Fruit fly (Drosophila melanogaster) whole organism, embryonic: ENCODE data around the gene CG14183.

ENCODE experiments used
- Bgb ChIP-seq: fragments of 200-800 bp; sonication (Bioruptor generic); IDR thresholded peaks from 2 replicates; pipeline ENCODE4 v1.3.6; 2022; ENCODE audit warnings: missing biosample characterization, missing genetic modification characterization; ENCODE audit not compliant: partially characterized antibody
- CG10979 ChIP-seq: fragments of 200-800 bp; sonication (Bioruptor generic); optimal IDR thresholded peaks from 2 replicates; lab custom pipeline; 2018; ENCODE audit warnings: missing biosample characterization, mild to moderate bottlenecking, missing genetic modification characterization, moderate library complexity
- CG11247 ChIP-seq: fragments of 200-800 bp; sonication (Bioruptor generic); IDR thresholded peaks from 2 replicates; pipeline ENCODE4 v1.3.6; 2022; ENCODE audit warnings: missing biosample characterization, missing genetic modification characterization
- CG11560 ChIP-seq: fragments of 200-800 bp; sonication (Bioruptor generic); IDR thresholded peaks from 3 replicates; pipeline ENCODE4 v1.3.6; 2022; ENCODE audit warnings: missing biosample characterization, missing genetic modification characterization
- CG12071 ChIP-seq: fragments of 200-800 bp; sonication (Bioruptor generic); optimal IDR thresholded peaks from 3 replicates; lab custom pipeline; 2018; ENCODE audit warnings: missing biosample characterization, mild to moderate bottlenecking, missing genetic modification characterization
- CG12155 ChIP-seq: fragments of 200-800 bp; sonication (Bioruptor generic); optimal IDR thresholded peaks from 3 replicates; lab custom pipeline; 2016; ENCODE audit warnings: missing biosample characterization, missing genetic modification characterization
- CG12236 ChIP-seq: fragments of 200-800 bp; sonication (Bioruptor generic); optimal IDR thresholded peaks from 2 replicates; lab custom pipeline; 2016; ENCODE audit warnings: missing biosample characterization, missing genetic modification characterization
- CG13123 ChIP-seq: fragments of 200-800 bp; sonication (Bioruptor generic); optimal IDR thresholded peaks from 2 replicates; lab custom pipeline; 2016; ENCODE audit warnings: missing biosample characterization, missing genetic modification characterization
- CG17328 ChIP-seq: fragments of 200-800 bp; sonication (Bioruptor generic); IDR thresholded peaks from 2 replicates; pipeline ENCODE4 v1.3.6; 2022; ENCODE audit warnings: missing biosample characterization, missing genetic modification characterization
- CG17829 ChIP-seq: fragments of 200-800 bp; optimal IDR thresholded peaks from 2 replicates; lab custom pipeline; 2019; ENCODE audit warnings: missing biosample characterization, mild to moderate bottlenecking, missing genetic modification characterization, moderate library complexity
- CG2199 ChIP-seq: fragments of 200-800 bp; sonication (Bioruptor generic); IDR thresholded peaks from 3 replicates; pipeline ENCODE4 v1.3.6; 2022; ENCODE audit warnings: missing biosample characterization, missing genetic modification characterization
- CG2202 ChIP-seq: fragments of 200-800 bp; sonication (Bioruptor generic); optimal IDR thresholded peaks from 2 replicates; lab custom pipeline; 2018; ENCODE audit warnings: missing biosample characterization, mild to moderate bottlenecking, missing genetic modification characterization
- CG3065 ChIP-seq: fragments of 200-800 bp; sonication (Bioruptor generic); optimal IDR thresholded peaks from 2 replicates; lab custom pipeline; 2016; ENCODE audit warnings: missing biosample characterization, missing genetic modification characterization
- CG4424 ChIP-seq: fragments of 200-800 bp; sonication (Bioruptor generic); optimal IDR thresholded peaks from 3 replicates; lab custom pipeline; 2016; ENCODE audit warnings: missing biosample characterization, missing genetic modification characterization
- CG4854 ChIP-seq: fragments of 200-800 bp; sonication (Bioruptor generic); optimal IDR thresholded peaks from 2 replicates; lab custom pipeline; 2016; ENCODE audit warnings: missing biosample characterization, missing genetic modification characterization, inconsistent platforms
- D19A ChIP-seq: fragments of 200-800 bp; optimal IDR thresholded peaks from 3 replicates; lab custom pipeline; 2019; ENCODE audit warnings: missing biosample characterization, mild to moderate bottlenecking, missing genetic modification characterization, moderate library complexity
- Dip2 ChIP-seq: fragments of 200-800 bp; sonication (Bioruptor generic); IDR thresholded peaks from 2 replicates; pipeline ENCODE4 v1.3.6; 2022; ENCODE audit warnings: missing biosample characterization, missing genetic modification characterization
- Dref ChIP-seq: fragments of 200-800 bp; sonication (Bioruptor generic); IDR thresholded peaks from 2 replicates; pipeline ENCODE4 v1.3.6; 2022; ENCODE audit warnings: missing biosample characterization, missing genetic modification characterization
- GATAe ChIP-seq: fragments of 200-800 bp; sonication (Bioruptor generic); conservative IDR thresholded peaks from 2 replicates; pipeline ENCODE4 v1.3.6; 2022; ENCODE audit warnings: missing biosample characterization, missing genetic modification characterization
- H15 ChIP-seq: fragments of 200-800 bp; sonication (Bioruptor generic); IDR thresholded peaks from 3 replicates; pipeline ENCODE4 v1.3.6; 2022; ENCODE audit warnings: missing biosample characterization, missing genetic modification characterization
- HHEX ChIP-seq: fragments of 200-800 bp; sonication (Bioruptor generic); optimal IDR thresholded peaks from 3 replicates; lab custom pipeline; 2017; ENCODE audit warnings: missing biosample characterization, mild to moderate bottlenecking, missing genetic modification characterization, missing genetic modification reagents
- HmgD ChIP-seq: fragments of 200-800 bp; sonication (Bioruptor generic); optimal IDR thresholded peaks from 3 replicates; lab custom pipeline; 2016; ENCODE audit warnings: missing biosample characterization, missing genetic modification characterization
- HmgZ ChIP-seq: fragments of 200-800 bp; sonication (Bioruptor generic); optimal IDR thresholded peaks from 2 replicates; lab custom pipeline; 2018; ENCODE audit warnings: missing biosample characterization, mild to moderate bottlenecking, missing genetic modification characterization
- Hr39 ChIP-seq: fragments of >200 bp; optimal IDR thresholded peaks from 2 replicates; lab custom pipeline; 2017
- Lpt ChIP-seq: fragments of >200 bp; optimal IDR thresholded peaks from 2 replicates; lab custom pipeline; 2018; ENCODE audit warnings: missing biosample characterization, missing genetic modification characterization
- Nf-YB ChIP-seq: fragments of 200-800 bp; sonication (Bioruptor generic); optimal IDR thresholded peaks from 3 replicates; lab custom pipeline; 2019; ENCODE audit warnings: missing biosample characterization, mild to moderate bottlenecking, missing genetic modification characterization, moderate library complexity
- Opbp ChIP-seq: fragments of 200-800 bp; sonication (Bioruptor generic); IDR thresholded peaks from 3 replicates; pipeline ENCODE4 v1.3.6; 2022; ENCODE audit warnings: missing biosample characterization, missing genetic modification characterization; ENCODE audit not compliant: partially characterized antibody
- Ptx1 ChIP-seq: fragments of 200-800 bp; sonication (Bioruptor generic); IDR thresholded peaks from 2 replicates; pipeline ENCODE4 v1.3.6; 2022; ENCODE audit warnings: missing biosample characterization, missing genetic modification characterization
- amos ChIP-seq: fragments of 200-800 bp; sonication (Bioruptor generic); IDR thresholded peaks from 2 replicates; pipeline ENCODE4 v1.3.6; 2022; ENCODE audit warnings: missing biosample characterization, missing genetic modification characterization; ENCODE audit not compliant: partially characterized antibody
- ase ChIP-seq: fragments of 200-800 bp; sonication (Bioruptor generic); IDR thresholded peaks from 3 replicates; pipeline ENCODE4 v1.3.6; 2022; ENCODE audit warnings: missing biosample characterization, missing genetic modification characterization
- bcd ChIP-seq: fragments of 200-800 bp; sonication (Bioruptor generic); optimal IDR thresholded peaks from 2 replicates; lab custom pipeline; 2017; ENCODE audit warnings: missing biosample characterization, mild to moderate bottlenecking, missing genetic modification characterization
- bowl ChIP-seq: fragments of 200-800 bp; sonication (Bioruptor generic); IDR thresholded peaks from 2 replicates; pipeline ENCODE4 v1.3.6; 2022; ENCODE audit warnings: missing biosample characterization, missing genetic modification characterization
- da ChIP-seq: fragments of 200-800 bp; sonication (Bioruptor generic); optimal IDR thresholded peaks from 2 replicates; lab custom pipeline; 2016; ENCODE audit warnings: missing biosample characterization, missing genetic modification characterization
- dan ChIP-seq: fragments of 200-800 bp; sonication (Bioruptor generic); IDR thresholded peaks from 2 replicates; pipeline ENCODE4 v1.3.6; 2022; ENCODE audit warnings: missing biosample characterization, missing genetic modification characterization
- dimm ChIP-seq: fragments of 200-800 bp; sonication (Bioruptor generic); IDR thresholded peaks from 2 replicates; pipeline ENCODE4 v1.3.6; 2022; ENCODE audit warnings: missing biosample characterization, missing genetic modification characterization
- disco-r ChIP-seq: fragments of 200-800 bp; sonication (Bioruptor generic); optimal IDR thresholded peaks from 2 replicates; lab custom pipeline; 2016; ENCODE audit warnings: missing biosample characterization, missing genetic modification characterization
- dysf ChIP-seq: fragments of 200-800 bp; sonication (Bioruptor generic); IDR thresholded peaks from 3 replicates; pipeline ENCODE4 v1.3.6; 2022; ENCODE audit warnings: missing biosample characterization, missing genetic modification characterization
- eyg ChIP-seq: fragments of 200-800 bp; sonication (Bioruptor generic); optimal IDR thresholded peaks from 3 replicates; lab custom pipeline; 2016; ENCODE audit warnings: missing biosample characterization, missing genetic modification characterization
- fd96Cb ChIP-seq: fragments of 200-800 bp; sonication (Bioruptor generic); optimal IDR thresholded peaks from 2 replicates; lab custom pipeline; 2018; ENCODE audit warnings: missing biosample characterization, mild to moderate bottlenecking, missing genetic modification characterization, moderate library complexity
- fu2 ChIP-seq: fragments of 200-800 bp; sonication (Bioruptor generic); optimal IDR thresholded peaks from 2 replicates; lab custom pipeline; 2016; ENCODE audit warnings: missing biosample characterization, missing genetic modification characterization
- gce ChIP-seq: fragments of 200-800 bp; sonication (Bioruptor generic); IDR thresholded peaks from 3 replicates; pipeline ENCODE4 v1.3.6; 2022; ENCODE audit warnings: missing biosample characterization, missing genetic modification characterization
- lov ChIP-seq, 2 experiments: fragments of 200-800 bp in 1 of 2; fragments of >200 bp in 1 of 2; sonication (Bioruptor generic) in 1 of 2; IDR thresholded peaks in 1 of 2; optimal IDR thresholded peaks in 1 of 2; 2 replicates in 1 of 2; 3 replicates in 1 of 2; pipeline versions ENCODE4 v1.3.6 to Lab custom; 2017 to 2022; ENCODE audit warnings: missing biosample characterization in 1 of 2, missing genetic modification characterization in 1 of 2
- otp ChIP-seq: fragments of 200-800 bp; sonication (Bioruptor generic); IDR thresholded peaks from 3 replicates; pipeline ENCODE4, ENCODE4 v1.3.6; 2022; ENCODE audit warnings: missing biosample characterization, missing genetic modification characterization
- p53 ChIP-seq: fragments of 200-800 bp; sonication (Bioruptor generic); optimal IDR thresholded peaks from 2 replicates; lab custom pipeline; 2016; ENCODE audit warnings: missing biosample characterization, missing genetic modification characterization
- pita ChIP-seq: fragments of 200-800 bp; sonication (Bioruptor generic); optimal IDR thresholded peaks from 2 replicates; lab custom pipeline; 2017; ENCODE audit warnings: missing biosample characterization, mild to moderate bottlenecking, missing genetic modification characterization
- pnt ChIP-seq: fragments of 200-800 bp; sonication (Bioruptor generic); optimal IDR thresholded peaks from 3 replicates; lab custom pipeline; 2016; ENCODE audit warnings: missing biosample characterization, missing genetic modification characterization
- so ChIP-seq: fragments of 200-800 bp; sonication (Bioruptor generic); IDR thresholded peaks from 3 replicates; pipeline ENCODE4 v1.3.6; 2022; ENCODE audit warnings: missing biosample characterization, missing genetic modification characterization
- tin ChIP-seq: fragments of 200-800 bp; sonication (Bioruptor generic); optimal IDR thresholded peaks from 3 replicates; lab custom pipeline; 2016; ENCODE audit warnings: missing biosample characterization, missing genetic modification characterization
- toy ChIP-seq: fragments of 200-800 bp; sonication (Bioruptor generic); IDR thresholded peaks from 2 replicates; pipeline ENCODE4 v1.3.6; 2022; ENCODE audit warnings: missing biosample characterization, missing genetic modification characterization
- yki ChIP-seq: fragments of >200 bp; optimal IDR thresholded peaks from 3 replicates; lab custom pipeline; 2018

CG14183 gene

dm6 chr3L:20002482-20003234 is 25.0 kb downstream of the CG14183 start, which contains the start of gene CG7668 (continued):
- TF ChIP-seq CG12071 (GFP tag; lab: Kevin White, UChicago) (peak; percentile 83), CG17829 (peak; percentile 93), bowl (GFP tag; lab: Robert Waterston, UW) (peak; percentile 86), bcd (peak; percentile 89), da (GFP tag; lab: Kevin White, UChicago) (peak; percentile 53), CG4424 (GFP tag; lab: Kevin White, UChicago) (peak; percentile 90), pnt (GFP tag; lab: Kevin White, UChicago) (peak; percentile 85), D19A (tag; lab: Kevin White, UChicago) (peak; percentile 69), HmgD (GFP tag; lab: Kevin White, UChicago) (peak; percentile 77), CG17328 (peak; percentile 93), so (GFP tag; lab: Robert Waterston, UW) (peak; percentile 92), lov (optimal IDR thresholded peaks at IDR 0.05; lab: Kevin White, UChicago) (no peak), lov (GFP tag; IDR thresholded peaks at IDR 0.05; lab: Robert Waterston, UW) (peak; percentile 87), dysf (GFP tag; lab: Robert Waterston, UW) (no peak; the same call in 2 of the 3 replicates), CG11247 (GFP tag; lab: Robert Waterston, UW) (peak; percentile 77; the same call in 1 of the 2 replicates), ase (peak; percentile 77; the same call in 1 of the 3 replicates), pita (GFP tag; lab: Kevin White, UChicago) (no peak), Dip2 (GFP tag; lab: Robert Waterston, UW) (no peak), dan (GFP tag; lab: Robert Waterston, UW) (no peak), Opbp (GFP tag; lab: Robert Waterston, UW) (no peak), otp (GFP tag; lab: Robert Waterston, UW) (peak; percentile 82; the same call in 1 of the 3 replicates), CG4854 (GFP tag; lab: Kevin White, UChicago) (peak; percentile 78), fd96Cb (tag; lab: Kevin White, UChicago) (peak; percentile 87), CG12155 (GFP tag; lab: Kevin White, UChicago) (peak; percentile 85), CG13123 (GFP tag; lab: Kevin White, UChicago) (peak; percentile 81), toy (no peak; the same call in 1 of the 2 replicates), p53 (GFP tag; lab: Kevin White, UChicago) (peak; percentile 74), disco-r (GFP tag; lab: Kevin White, UChicago) (peak; percentile 81), Ptx1 (peak; percentile 92), yki (lab: Kevin White, UChicago) (no peak), CG10979 (tag; lab: Kevin White, UChicago) (peak; percentile 91), HHEX (peak; percentile 88), tin (GFP tag; lab: Kevin White, UChicago) (peak; percentile 87), eyg (GFP tag; lab: Kevin White, UChicago) (peak; percentile 58), GATAe (GFP tag; lab: Robert Waterston, UW) (no peak), Hr39 (lab: Kevin White, UChicago) (no peak), Dref (GFP tag; lab: Robert Waterston, UW) (0 out of 2 replicates have a peak, but pooled peaks have one; percentile 26), Bgb (GFP tag; lab: Robert Waterston, UW) (no peak), dimm (GFP tag; lab: Robert Waterston, UW) (no peak), HmgZ (tag; lab: Kevin White, UChicago) (peak; percentile 92), CG11560 (tag; lab: Robert Waterston, UW) (no peak), Nf-YB (GFP tag; lab: Kevin White, UChicago) (peak; percentile 80), CG2199 (GFP tag; lab: Robert Waterston, UW) (peak; percentile 76; the same call in 1 of the 3 replicates), CG12236 (GFP tag; lab: Kevin White, UChicago) (peak; percentile 83), H15 (GFP tag; lab: Robert Waterston, UW) (peak; percentile 85; the same call in 2 of the 3 replicates), gce (GFP tag; lab: Robert Waterston, UW) (no peak; the same call in 2 of the 3 replicates), CG2202 (peak; percentile 86), CG3065 (GFP tag; lab: Kevin White, UChicago) (peak; percentile 59), fu2 (GFP tag; lab: Kevin White, UChicago) (peak; percentile 81), Lpt (GFP tag; lab: Kevin White, UChicago) (no peak), amos (GFP tag; lab: Robert Waterston, UW) (no peak)
